Worm (Caenorhabditis elegans) whole organism, young adult: ENCODE results near the gene T27A1.3.
A peak's percentile ranks its signal among the peaks of the same experiment; 100 is the strongest.

Source experiments
- B0336.3 ChIP-seq: fragments of 200-800 bp; sonication (Bioruptor generic); IDR thresholded peaks from 2 replicates; pipeline ENCODE4 v1.3.6; 2022; ENCODE audit warnings: missing genetic modification characterization, missing compliant biosample characterization
- C17E4.6 ChIP-seq: fragments of 200-800 bp; sonication (Bioruptor generic); IDR thresholded peaks from 2 replicates; pipeline ENCODE4 v1.3.6; 2022; ENCODE audit warnings: missing genetic modification reagents, missing genetic modification characterization, missing compliant biosample characterization
- F22D6.2 ChIP-seq: sonication (generic microtip); optimal IDR thresholded peaks from 2 replicates; lab custom pipeline; 2016; ENCODE audit warnings: mild to moderate bottlenecking, missing genetic modification characterization, missing compliant biosample characterization
- F55B11.4 ChIP-seq: sonication (generic microtip); optimal IDR thresholded peaks from 2 replicates; lab custom pipeline; 2016; ENCODE audit warnings: missing compliant biosample characterization, missing genetic modification characterization, borderline replicate concordance; ENCODE audit not compliant: insufficient read depth
- K12H6.12 ChIP-seq: fragments of 200-800 bp; sonication (Bioruptor generic); optimal IDR thresholded peaks from 2 replicates; lab custom pipeline; 2018; ENCODE audit warnings: mild to moderate bottlenecking, missing genetic modification characterization, missing compliant biosample characterization
- T26A5.8 ChIP-seq: sonication (generic microtip); optimal IDR thresholded peaks from 2 replicates; lab custom pipeline; 2016; ENCODE audit warnings: missing genetic modification characterization, missing compliant biosample characterization
- akir-1 ChIP-seq: fragments of 200-800 bp; sonication (Bioruptor generic); optimal IDR thresholded peaks from 2 replicates; lab custom pipeline; 2018; ENCODE audit warnings: mild to moderate bottlenecking, missing genetic modification characterization, moderate library complexity, missing compliant biosample characterization
- athp-1 ChIP-seq: sonication (generic microtip); optimal IDR thresholded peaks from 2 replicates; lab custom pipeline; 2017; ENCODE audit warnings: mild to moderate bottlenecking, missing genetic modification characterization, missing compliant biosample characterization
- ceh-100 ChIP-seq: fragments of 200-800 bp; sonication (Bioruptor generic); IDR thresholded peaks from 2 replicates; pipeline ENCODE4 v1.3.6; 2022; ENCODE audit warnings: missing genetic modification reagents, missing genetic modification characterization, missing compliant biosample characterization
- ceh-58 ChIP-seq: fragments of 200-800 bp; sonication (Bioruptor generic); IDR thresholded peaks from 2 replicates; pipeline ENCODE4 v1.3.6; 2022; ENCODE audit warnings: missing genetic modification characterization, missing compliant biosample characterization
- die-1 ChIP-seq: sonication (generic microtip); optimal IDR thresholded peaks from 2 replicates; lab custom pipeline; 2016; ENCODE audit warnings: missing genotype, mild to moderate bottlenecking, missing genetic modification characterization, missing compliant biosample characterization
- dpff-1 ChIP-seq: sonication (generic microtip); optimal IDR thresholded peaks from 2 replicates; lab custom pipeline; 2017; ENCODE audit warnings: mild to moderate bottlenecking, missing genetic modification characterization, missing compliant biosample characterization
- ets-4 ChIP-seq: fragments of 200-800 bp; sonication (Bioruptor generic); optimal IDR thresholded peaks from 2 replicates; lab custom pipeline; 2018; ENCODE audit warnings: mild to moderate bottlenecking, missing genetic modification characterization, missing compliant biosample characterization
- hmg-1.2 ChIP-seq: fragments of 200-800 bp; sonication (Bioruptor generic); IDR thresholded peaks from 2 replicates; pipeline ENCODE4 v1.3.6; 2022; ENCODE audit warnings: missing genetic modification reagents, missing genetic modification characterization, missing compliant biosample characterization
- hmg-20 ChIP-seq: fragments of 200-800 bp; sonication (Bioruptor generic); IDR thresholded peaks from 2 replicates; pipeline ENCODE4 v1.3.6; 2022; ENCODE audit warnings: missing genetic modification reagents, missing genetic modification characterization, missing compliant biosample characterization
- let-607 ChIP-seq, 2 experiments: fragments of 200-800 bp in 1 of 2; sonication (Bioruptor generic) in 1 of 2; sonication (generic microtip) in 1 of 2; optimal IDR thresholded peaks; 2 replicates each; lab custom pipeline; 2016 to 2018; ENCODE audit warnings: mild to moderate bottlenecking in 2 of 2, missing compliant biosample characterization in 2 of 2, missing genetic modification characterization in 2 of 2, moderate library complexity in 2 of 2, missing genotype in 1 of 2
- lin-26 ChIP-seq: fragments of 200-800 bp; sonication (Bioruptor generic); IDR thresholded peaks from 2 replicates; pipeline ENCODE4 v1.3.6; 2022; ENCODE audit warnings: missing genetic modification reagents, missing genetic modification characterization, missing compliant biosample characterization
- lin-35 ChIP-seq, 3 experiments: fragments of 150-350 bp in 2 of 3; sonication (generic microtip) in 1 of 3; optimal IDR thresholded peaks; 2 replicates each; lab custom pipeline; 2014 to 2018; ENCODE audit warnings: missing biosample characterization in 3 of 3, missing genetic modification characterization in 3 of 3, missing genetic modification reagents in 3 of 3
- lsl-1 ChIP-seq: fragments of 200-800 bp; sonication (Bioruptor generic); optimal IDR thresholded peaks from 2 replicates; lab custom pipeline; 2018; ENCODE audit warnings: mild to moderate bottlenecking, missing genetic modification characterization, moderate library complexity, missing compliant biosample characterization
- madf-10 ChIP-seq: sonication (generic microtip); optimal IDR thresholded peaks from 2 replicates; lab custom pipeline; 2016; ENCODE audit warnings: mild to moderate bottlenecking, missing genetic modification characterization, missing compliant biosample characterization
- mes-4 ChIP-seq: sonication (generic microtip); optimal IDR thresholded peaks from 2 replicates; lab custom pipeline; 2016; ENCODE audit warnings: missing genotype, missing genetic modification characterization, missing compliant biosample characterization
- nfya-1 ChIP-seq: sonication (generic microtip); optimal IDR thresholded peaks from 2 replicates; lab custom pipeline; 2017; ENCODE audit warnings: antibody characterized with exemption, missing compliant biosample characterization, missing genetic modification characterization, borderline replicate concordance; ENCODE audit not compliant: insufficient read depth
- nhr-179 ChIP-seq: sonication (generic microtip); optimal IDR thresholded peaks from 2 replicates; lab custom pipeline; 2016; ENCODE audit warnings: mild to moderate bottlenecking, missing genetic modification characterization, missing compliant biosample characterization
- nhr-90 ChIP-seq: sonication (generic microtip); optimal IDR thresholded peaks from 2 replicates; lab custom pipeline; 2016; ENCODE audit warnings: missing genotype, mild to moderate bottlenecking, missing genetic modification characterization, missing compliant biosample characterization
- pha-4 ChIP-seq: fragments of 150-350 bp; sonication (generic microtip); optimal IDR thresholded peaks from 2 replicates; lab custom pipeline; 2014; ENCODE audit warnings: missing biosample characterization, missing genetic modification reagents, missing genetic modification characterization
- sea-2 ChIP-seq: fragments of 200-800 bp; sonication (Bioruptor generic); IDR thresholded peaks from 2 replicates; pipeline ENCODE4 v1.3.6; 2022; ENCODE audit warnings: missing genetic modification characterization, missing compliant biosample characterization
- snpc-1.1 ChIP-seq: sonication (generic microtip); optimal IDR thresholded peaks from 2 replicates; lab custom pipeline; 2017; ENCODE audit warnings: missing genetic modification characterization, mild to moderate bottlenecking, missing compliant biosample characterization, antibody characterized with exemption, moderate library complexity, missing genotype, missing genetic modification reagents; ENCODE audit not compliant: insufficient read depth
- sptf-2 ChIP-seq: fragments of 200-800 bp; sonication (Bioruptor generic); optimal IDR thresholded peaks from 2 replicates; lab custom pipeline; 2018; ENCODE audit warnings: mild to moderate bottlenecking, missing genetic modification characterization, missing compliant biosample characterization
- xnd-1 ChIP-seq: sonication (generic microtip); optimal IDR thresholded peaks from 2 replicates; lab custom pipeline; 2016; ENCODE audit warnings: missing genotype, missing genetic modification reagents, missing genetic modification characterization, missing compliant biosample characterization
- zfh-2 ChIP-seq: fragments of 200-800 bp; sonication (Bioruptor generic); conservative IDR thresholded peaks from 2 replicates; pipeline ENCODE4 v1.3.6; 2022; ENCODE audit warnings: missing genetic modification reagents, missing genetic modification characterization, missing compliant biosample characterization
- ztf-18 ChIP-seq: sonication (generic microtip); optimal IDR thresholded peaks from 2 replicates; lab custom pipeline; 2016; ENCODE audit warnings: missing genotype, mild to moderate bottlenecking, missing genetic modification characterization, missing compliant biosample characterization
- ztf-28 ChIP-seq: fragments of 200-800 bp; sonication (Bioruptor generic); IDR thresholded peaks from 2 replicates; pipeline ENCODE4 v1.3.6; 2022; ENCODE audit warnings: missing genetic modification reagents, missing genetic modification characterization, missing compliant biosample characterization
- ztf-3 ChIP-seq: fragments of 200-800 bp; sonication (Bioruptor generic); optimal IDR thresholded peaks from 2 replicates; lab custom pipeline; 2018; ENCODE audit warnings: mild to moderate bottlenecking, missing genetic modification characterization, missing compliant biosample characterization

The T27A1.3 gene

DNA sequence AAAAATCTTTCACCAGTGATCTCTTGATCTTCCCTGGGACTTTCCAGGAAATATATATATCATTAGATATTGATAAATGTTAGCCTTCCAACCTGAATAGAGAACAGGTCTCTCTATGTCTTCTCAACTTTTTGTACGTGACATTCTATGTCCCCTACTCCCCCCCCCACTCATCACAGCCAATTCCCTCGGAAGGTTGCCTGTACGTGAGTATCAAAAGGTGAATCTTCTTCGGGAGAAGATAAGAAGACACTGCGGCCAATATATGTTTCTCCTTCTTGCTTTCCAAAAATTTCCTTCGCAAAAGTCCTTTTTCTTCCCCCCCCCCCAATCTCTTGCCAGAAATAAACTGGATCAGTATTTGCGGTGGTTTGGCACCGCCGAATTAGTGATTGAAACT, 7.1 kb downstream of the T27A1.3 start:
- TF ChIP-seq zfh-2 (GFP tag; lab: Robert Waterston, UW) (no peak), T26A5.8 (tag; lab: Kevin White, UChicago) (no peak), ceh-100 (GFP tag; lab: Robert Waterston, UW) (no peak), C17E4.6 (no peak), B0336.3 (no peak)

DNA sequence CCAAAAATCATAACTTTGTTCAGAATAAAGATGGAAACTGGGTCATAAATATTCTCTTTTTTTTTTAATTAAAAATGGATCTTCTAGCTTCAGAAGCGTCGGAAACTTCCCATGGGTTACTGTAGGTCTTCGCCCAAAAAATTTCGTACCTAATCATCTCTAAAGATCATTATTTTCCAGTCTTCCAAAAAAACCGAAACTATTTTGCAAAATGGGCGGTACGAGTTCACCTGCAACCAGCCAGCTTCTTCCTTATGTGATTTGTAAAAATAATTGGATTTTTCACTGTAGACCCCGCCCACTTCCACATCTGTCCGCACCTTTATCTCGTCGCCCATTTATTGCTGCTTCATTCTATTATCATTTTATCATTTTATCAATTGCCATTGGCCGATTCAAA, 11.1 kb downstream of the T27A1.3 start, which contains the start of gene mlt-10:
Gene mlt-10 (plus strand): TSS at position 301 of the 400 bp plus-strand sequence.
- TF ChIP-seq C17E4.6 (no peak), nhr-179 (tag; lab: Kevin White, UChicago) (no peak)

ce11 chrII:549501-549900, 14.2 kb downstream of the T27A1.3 start:
- TF ChIP-seq lsl-1 (no peak), lin-26 (GFP tag; lab: Robert Waterston, UW) (no peak), lin-35 (GFP tag; optimal IDR thresholded peaks at IDR 0.05; lab: Kevin White, UChicago) (no peak), K12H6.12 (tag; lab: Kevin White, UChicago) (no peak), F55B11.4 (no peak), mes-4 (tag; lab: Kevin White, UChicago) (no peak)
- TF ChIP-seq, all 124 proteins: peak for 0

- TF ChIP-seq nfya-1 (tag; lab: Kevin White, UChicago): peak; percentile 39
- no peak for TF ChIP-seq dpff-1 (tag; lab: Kevin White, UChicago)
- TF ChIP-seq F22D6.2 (tag; lab: Kevin White, UChicago): no peak
- peak; percentile 73 for TF ChIP-seq zfh-2 (GFP tag; lab: Robert Waterston, UW)
- TF ChIP-seq, all 124 proteins: peak for 2
These were observed 16.0 kb downstream of the T27A1.3 start, which contains the start of gene lips-7 for ce11 chrII:551245-551904. TSS of gene lips-7 (plus strand) at chrII:551854.

ce11 chrII:555371-555770, 20.0 kb downstream of the T27A1.3 start:
- no peak for TF ChIP-seq ztf-28 (GFP tag; lab: Robert Waterston, UW)
- TF ChIP-seq hmg-20 (GFP tag; lab: Robert Waterston, UW): no peak
- TF ChIP-seq ztf-18: no peak
- TF ChIP-seq pha-4 (tag; lab: Kevin White, UChicago): no peak
- no peak for TF ChIP-seq ets-4 (GFP tag; lab: Kevin White, UChicago)
- peak; percentile 43; the same call in 1 of the 2 replicates for TF ChIP-seq hmg-1.2 (GFP tag; lab: Robert Waterston, UW)
- TF ChIP-seq sptf-2: no peak
- TF ChIP-seq nfya-1 (tag; lab: Kevin White, UChicago): no peak
- TF ChIP-seq, all 124 proteins: peak for 1

ce11 chrII:556185-556584, 20.9 kb downstream of the T27A1.3 start, which contains the start of the genes C09E8.1 and C09E8.6:
TSS of gene C09E8.1 (plus strand) at chrII:556485.
TSS of gene C09E8.6 (plus strand) at chrII:556497.
- TF ChIP-seq sea-2 (no peak), ztf-3 (GFP tag; lab: Kevin White, UChicago) (no peak), madf-10 (tag; lab: Kevin White, UChicago) (no peak), xnd-1 (tag; lab: Kevin White, UChicago) (no peak), akir-1 (GFP tag; lab: Kevin White, UChicago) (no peak), athp-1 (tag; lab: Kevin White, UChicago) (no peak), lsl-1 (no peak), ceh-58 (GFP tag; lab: Robert Waterston, UW) (no peak), nhr-90 (tag; lab: Kevin White, UChicago) (no peak), let-607 (tag; optimal IDR thresholded peaks at IDR 0.05; lab: Kevin White, UChicago) (no peak), lin-35 (GFP tag; optimal IDR thresholded peaks at IDR 0.05; lab: Kevin White, UChicago) (no peak), snpc-1.1 (tag; lab: Kevin White, UChicago) (no peak), die-1 (tag; lab: Kevin White, UChicago) (no peak)
